Worm (Caenorhabditis elegans) whole organism, L4/young adult: Measurements from ENCODE around the gene T19E7.6.

Source experiments
- dao-5 ChIP-seq: sonication (generic microtip); optimal IDR thresholded peaks from 2 replicates; lab custom pipeline; 2016; ENCODE audit warnings: missing genotype, missing genetic modification characterization, moderate library complexity, missing compliant biosample characterization
- him-1 ChIP-seq: sonication (generic microtip); optimal IDR thresholded peaks from 2 replicates; lab custom pipeline; 2016; ENCODE audit warnings: missing genotype, missing genetic modification reagents, missing genetic modification characterization, missing compliant biosample characterization

ce11 chrIV:5701646-5702045 is 32.3 kb upstream of the T19E7.6 start:
- TF ChIP-seq him-1 (tag; lab: Kevin White, UChicago) (no peak), dao-5 (tag; lab: Kevin White, UChicago) (no peak)
